Worm (Caenorhabditis elegans) whole organism, L3 larva: ENCODE results near the gene dpy-6.

Experiments
- aly-2 ChIP-seq: fragments of 150-350 bp; optimal IDR thresholded peaks from 2 replicates; lab custom pipeline; 2014; ENCODE audit warnings: missing biosample characterization, missing genetic modification characterization
- ama-1 ChIP-seq: fragments of 150-350 bp; optimal IDR thresholded peaks from 2 replicates; lab custom pipeline; 2018
- mdl-1 ChIP-seq: fragments of 150-350 bp; optimal IDR thresholded peaks from 2 replicates; lab custom pipeline; 2014; ENCODE audit warnings: missing biosample characterization, missing genetic modification characterization
- nfya-1 ChIP-seq: sonication (generic microtip); optimal IDR thresholded peaks from 2 replicates; lab custom pipeline; 2017; ENCODE audit warnings: missing genetic modification characterization, mild to moderate bottlenecking, missing compliant biosample characterization, antibody characterized with exemption, moderate library complexity; ENCODE audit not compliant: insufficient read depth
- nhr-12 ChIP-seq: fragments of 150-350 bp; optimal IDR thresholded peaks from 2 replicates; lab custom pipeline; 2014; ENCODE audit warnings: missing biosample characterization, missing genetic modification characterization
- snpc-4 ChIP-seq: fragments of 150-350 bp; optimal IDR thresholded peaks from 2 replicates; lab custom pipeline; 2014; ENCODE audit warnings: missing biosample characterization, missing genetic modification characterization
- unc-62 ChIP-seq: fragments of 150-350 bp; sonication (generic microtip); optimal IDR thresholded peaks from 4 replicates; lab custom pipeline; 2014; ENCODE audit warnings: missing biosample characterization, missing genetic modification reagents, missing genetic modification characterization
- zag-1 ChIP-seq: fragments of 150-350 bp; optimal IDR thresholded peaks from 2 replicates; lab custom pipeline; 2014; ENCODE audit warnings: missing biosample characterization, missing genetic modification characterization

DNA sequence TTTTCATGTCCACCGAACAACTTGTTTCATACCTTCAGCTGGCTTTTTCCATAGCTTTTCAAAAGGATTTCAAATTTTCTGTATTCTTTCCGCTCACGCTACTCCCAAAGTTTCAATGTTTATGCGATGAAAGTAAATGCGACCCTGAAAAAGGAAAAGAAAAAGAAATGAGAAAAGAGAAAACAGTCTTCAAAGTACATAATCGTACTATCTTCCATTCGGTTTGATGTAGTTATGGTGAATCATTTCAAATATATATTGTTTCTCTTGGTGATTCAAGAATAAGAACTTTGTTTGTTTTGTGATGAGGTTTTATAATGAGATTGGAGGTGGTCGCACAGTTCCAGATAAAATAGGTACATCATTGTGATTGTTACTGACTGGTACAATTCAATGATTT lies 16.7 kb downstream of the dpy-6 start:
- TF ChIP-seq zag-1 (tag; lab: Kevin White, UChicago) = no peak
- no peak for TF ChIP-seq nfya-1
- TF ChIP-seq snpc-4 (tag; lab: Kevin White, UChicago) = no peak
- TF ChIP-seq ama-1 (lab: Kevin White, UChicago) = no peak
- no peak for TF ChIP-seq mdl-1 (tag; lab: Kevin White, UChicago)
- TF ChIP-seq unc-62 = no peak
- TF ChIP-seq aly-2 (tag; lab: Kevin White, UChicago) = no peak
- no peak for TF ChIP-seq nhr-12 (tag; lab: Kevin White, UChicago)
